Fruit fly (Drosophila melanogaster) whole organism, embryonic: ENCODE data around the gene CG42500.

ENCODE experiments used
- ATbp ChIP-seq: fragments of 200-800 bp; sonication (Bioruptor generic); optimal IDR thresholded peaks from 2 replicates; lab custom pipeline; 2017; ENCODE audit warnings: missing biosample characterization, mild to moderate bottlenecking, missing genetic modification characterization, missing genetic modification reagents
- Asciz ChIP-seq: fragments of 200-800 bp; sonication (Bioruptor generic); optimal IDR thresholded peaks from 2 replicates; lab custom pipeline; 2017; ENCODE audit warnings: missing biosample characterization, mild to moderate bottlenecking, missing genetic modification characterization, missing genetic modification reagents
- CG10274 ChIP-seq: fragments of 200-800 bp; sonication (Bioruptor generic); optimal IDR thresholded peaks from 3 replicates; lab custom pipeline; 2017; ENCODE audit warnings: missing biosample characterization, mild to moderate bottlenecking, missing genetic modification characterization
- CG10565 ChIP-seq: fragments of 200-800 bp; sonication (Bioruptor generic); optimal IDR thresholded peaks from 3 replicates; lab custom pipeline; 2016; ENCODE audit warnings: missing biosample characterization, mild to moderate bottlenecking, missing genetic modification characterization
- CG1233 ChIP-seq: fragments of 200-800 bp; sonication (Bioruptor generic); optimal IDR thresholded peaks from 4 replicates; lab custom pipeline; 2018; ENCODE audit warnings: missing biosample characterization, mild to moderate bottlenecking, missing genetic modification characterization
- CG13123 ChIP-seq: fragments of 200-800 bp; sonication (Bioruptor generic); optimal IDR thresholded peaks from 2 replicates; lab custom pipeline; 2016; ENCODE audit warnings: missing biosample characterization, missing genetic modification characterization
- CG14050 ChIP-seq: fragments of 200-800 bp; sonication (Bioruptor generic); IDR thresholded peaks from 3 replicates; pipeline ENCODE4 v1.3.6; 2022; ENCODE audit warnings: missing biosample characterization, missing genetic modification characterization
- CG15269 ChIP-seq: fragments of 200-800 bp; sonication (Bioruptor generic); optimal IDR thresholded peaks from 2 replicates; lab custom pipeline; 2018; ENCODE audit warnings: missing biosample characterization, mild to moderate bottlenecking, missing genetic modification characterization, moderate library complexity
- CG15479 ChIP-seq: fragments of 200-800 bp; sonication (Bioruptor generic); optimal IDR thresholded peaks from 3 replicates; lab custom pipeline; 2019; ENCODE audit warnings: missing biosample characterization, mild to moderate bottlenecking, missing genetic modification characterization, moderate library complexity
- CG1792 ChIP-seq: fragments of 200-800 bp; sonication (Bioruptor generic); optimal IDR thresholded peaks from 2 replicates; lab custom pipeline; 2016; ENCODE audit warnings: missing biosample characterization, missing genetic modification characterization
- CG18011 ChIP-seq: fragments of 200-800 bp; sonication (Bioruptor generic); optimal IDR thresholded peaks from 2 replicates; lab custom pipeline; 2017; ENCODE audit warnings: missing biosample characterization, missing genetic modification characterization, mild to moderate bottlenecking, moderate library complexity, missing genotype
- CG32767 ChIP-seq: fragments of 200-800 bp; sonication (Bioruptor generic); IDR thresholded peaks from 2 replicates; pipeline ENCODE4 v1.3.6; 2022; ENCODE audit warnings: missing biosample characterization, missing genetic modification characterization
- CG3995 ChIP-seq: fragments of 200-800 bp; sonication (Bioruptor generic); optimal IDR thresholded peaks from 3 replicates; lab custom pipeline; 2016; ENCODE audit warnings: missing biosample characterization, missing genetic modification characterization
- CG4707 ChIP-seq: fragments of 200-800 bp; sonication (Bioruptor generic); optimal IDR thresholded peaks from 2 replicates; lab custom pipeline; 2018; ENCODE audit warnings: missing biosample characterization, mild to moderate bottlenecking, missing genetic modification characterization, moderate library complexity
- CG6654 ChIP-seq: fragments of 200-800 bp; sonication (Bioruptor generic); optimal IDR thresholded peaks from 2 replicates; lab custom pipeline; 2017; ENCODE audit warnings: missing biosample characterization, mild to moderate bottlenecking, missing genetic modification characterization
- CG6765 ChIP-seq: fragments of 200-800 bp; sonication (Bioruptor generic); optimal IDR thresholded peaks from 3 replicates; lab custom pipeline; 2017; ENCODE audit warnings: missing biosample characterization, mild to moderate bottlenecking, missing genetic modification characterization
- Dfd ChIP-seq, 2 experiments: fragments of >200 bp; optimal IDR thresholded peaks; 2 replicates each; lab custom pipeline; 2017; ENCODE audit warnings: missing biosample characterization in 2 of 2, missing genetic modification characterization in 2 of 2
- Dll ChIP-seq: fragments of 200-800 bp; sonication (Bioruptor generic); IDR thresholded peaks from 4 replicates; pipeline ENCODE4 v1.3.6; 2022; ENCODE audit warnings: missing biosample characterization, missing genetic modification characterization; ENCODE audit not compliant: partially characterized antibody
- Hr78 ChIP-seq, 2 experiments: fragments of 200-800 bp in 1 of 2; fragments of >200 bp in 1 of 2; sonication (Bioruptor generic) in 1 of 2; optimal IDR thresholded peaks; 2 replicates each; lab custom pipeline; 2017 to 2019; ENCODE audit warnings: missing biosample characterization in 2 of 2, missing genetic modification characterization in 2 of 2, mild to moderate bottlenecking in 1 of 2, moderate library complexity in 1 of 2
- Hsf ChIP-seq: fragments of 200-800 bp; sonication (Bioruptor generic); optimal IDR thresholded peaks from 3 replicates; lab custom pipeline; 2016; ENCODE audit warnings: missing biosample characterization, missing genetic modification characterization
- Med ChIP-seq: fragments of 200-800 bp; sonication (Bioruptor generic); peaks from one replicate; lab custom pipeline; 2016; ENCODE audit warnings: missing biosample characterization, missing genetic modification characterization, mild to moderate bottlenecking, inconsistent platforms, moderate library complexity
- Neu2 ChIP-seq: fragments of 200-800 bp; sonication (Bioruptor generic); optimal IDR thresholded peaks from 3 replicates; lab custom pipeline; 2016; ENCODE audit warnings: missing biosample characterization, missing genetic modification characterization, borderline replicate concordance
- Sox102F ChIP-seq: fragments of 200-800 bp; sonication (Bioruptor generic); optimal IDR thresholded peaks from 2 replicates; lab custom pipeline; 2018; ENCODE audit warnings: missing biosample characterization, mild to moderate bottlenecking, missing genetic modification characterization, moderate library complexity
- Spps ChIP-seq: fragments of 200-800 bp; sonication (Bioruptor generic); optimal IDR thresholded peaks from 2 replicates; lab custom pipeline; 2018; ENCODE audit warnings: missing biosample characterization, mild to moderate bottlenecking, missing genetic modification characterization
- Stat92E ChIP-seq, 3 experiments: fragments of >200 bp in 2 of 3; fragments of 200-800 bp in 1 of 3; sonication (Bioruptor generic) in 1 of 3; optimal IDR thresholded peaks; 2 replicates each; lab custom pipeline; 2017 to 2019; ENCODE audit warnings: missing biosample characterization in 3 of 3, missing genetic modification characterization in 3 of 3, mild to moderate bottlenecking in 1 of 3, moderate library complexity in 1 of 3
- YL-1 ChIP-seq: fragments of 200-800 bp; sonication (Bioruptor generic); optimal IDR thresholded peaks from 3 replicates; lab custom pipeline; 2017; ENCODE audit warnings: missing biosample characterization, mild to moderate bottlenecking, missing genetic modification characterization
- al ChIP-seq: fragments of 200-800 bp; sonication (Bioruptor generic); IDR thresholded peaks from 2 replicates; pipeline ENCODE4 v1.3.6; 2022; ENCODE audit warnings: missing biosample characterization, missing genetic modification characterization
- bab2 ChIP-seq: fragments of 200-800 bp; sonication (Bioruptor generic); optimal IDR thresholded peaks from 2 replicates; lab custom pipeline; 2016; ENCODE audit warnings: missing biosample characterization, missing genetic modification characterization
- bsh ChIP-seq, 2 experiments: fragments of 200-800 bp; sonication (Bioruptor generic); optimal IDR thresholded peaks; 2 replicates each; lab custom pipeline; 2017 to 2018; ENCODE audit warnings: mild to moderate bottlenecking in 2 of 2, missing biosample characterization in 2 of 2, missing genetic modification characterization in 2 of 2, moderate library complexity in 1 of 2
- corto ChIP-seq: fragments of 200-800 bp; sonication (Bioruptor generic); optimal IDR thresholded peaks from 2 replicates; lab custom pipeline; 2016; ENCODE audit warnings: missing biosample characterization, mild to moderate bottlenecking, missing genetic modification characterization, moderate library complexity
- dati ChIP-seq: fragments of 200-800 bp; sonication (Bioruptor generic); IDR thresholded peaks from 2 replicates; pipeline ENCODE4 v1.3.6; 2022; ENCODE audit warnings: missing biosample characterization, missing genetic modification characterization
- disco-r ChIP-seq: fragments of 200-800 bp; sonication (Bioruptor generic); optimal IDR thresholded peaks from 2 replicates; lab custom pipeline; 2016; ENCODE audit warnings: missing biosample characterization, missing genetic modification characterization
- dmrt99B ChIP-seq: fragments of 200-800 bp; sonication (Bioruptor generic); optimal IDR thresholded peaks from 2 replicates; lab custom pipeline; 2018; ENCODE audit warnings: missing biosample characterization, mild to moderate bottlenecking, missing genetic modification characterization, moderate library complexity
- gem ChIP-seq: fragments of 200-800 bp; sonication (Bioruptor generic); optimal IDR thresholded peaks from 2 replicates; lab custom pipeline; 2019; ENCODE audit warnings: missing biosample characterization, mild to moderate bottlenecking, missing genetic modification characterization, moderate library complexity
- grn ChIP-seq: fragments of 200-800 bp; sonication (Bioruptor generic); optimal IDR thresholded peaks from 3 replicates; lab custom pipeline; 2017; ENCODE audit warnings: missing biosample characterization, missing genetic modification characterization
- hb ChIP-seq: fragments of 200-800 bp; sonication (Bioruptor generic); IDR thresholded peaks from 3 replicates; pipeline ENCODE4 v1.3.6; 2022; ENCODE audit warnings: missing biosample characterization, missing genetic modification characterization; ENCODE audit not compliant: partially characterized antibody
- hkb ChIP-seq, 2 experiments: fragments of 200-800 bp in 1 of 2; fragments of >200 bp in 1 of 2; sonication (Bioruptor generic) in 1 of 2; IDR thresholded peaks in 1 of 2; optimal IDR thresholded peaks in 1 of 2; 2 replicates each; pipeline versions ENCODE4 v1.3.6 to Lab custom; 2017 to 2022; ENCODE audit warnings: missing biosample characterization in 1 of 2, missing genetic modification characterization in 1 of 2
- jing ChIP-seq: fragments of 200-800 bp; sonication (Bioruptor generic); optimal IDR thresholded peaks from 2 replicates; lab custom pipeline; 2018; ENCODE audit warnings: missing biosample characterization, mild to moderate bottlenecking, missing genetic modification characterization
- lab ChIP-seq: fragments of 200-800 bp; sonication (Bioruptor generic); optimal IDR thresholded peaks from 3 replicates; lab custom pipeline; 2017; ENCODE audit warnings: missing biosample characterization, missing genetic modification characterization, mild to moderate bottlenecking, moderate library complexity, missing genetic modification reagents
- pfk ChIP-seq: fragments of 200-800 bp; sonication (Bioruptor generic); optimal IDR thresholded peaks from 2 replicates; lab custom pipeline; 2018; ENCODE audit warnings: missing biosample characterization, mild to moderate bottlenecking, missing genetic modification characterization, moderate library complexity
- pum ChIP-seq: fragments of 200-800 bp; sonication (Bioruptor generic); optimal IDR thresholded peaks from 2 replicates; lab custom pipeline; 2016; ENCODE audit warnings: missing biosample characterization, missing genetic modification characterization
- sens ChIP-seq: fragments of 200-800 bp; sonication (Bioruptor generic); peaks from one replicate; lab custom pipeline; 2016; ENCODE audit warnings: missing biosample characterization, missing genetic modification characterization
- seq ChIP-seq: fragments of 200-800 bp; sonication (Bioruptor generic); IDR thresholded peaks from 2 replicates; pipeline ENCODE4 v1.3.6; 2022; ENCODE audit warnings: missing biosample characterization, missing genetic modification characterization
- shn ChIP-seq: fragments of 200-800 bp; sonication (Bioruptor generic); optimal IDR thresholded peaks from 3 replicates; lab custom pipeline; 2016; ENCODE audit warnings: missing biosample characterization, missing genetic modification characterization
- sr ChIP-seq: fragments of 200-800 bp; sonication (Bioruptor generic); IDR thresholded peaks from 3 replicates; pipeline ENCODE4 v1.3.6; 2022; ENCODE audit warnings: missing biosample characterization, missing genetic modification characterization
- stwl ChIP-seq: fragments of 200-800 bp; sonication (Bioruptor generic); optimal IDR thresholded peaks from 3 replicates; lab custom pipeline; 2018; ENCODE audit warnings: missing biosample characterization, mild to moderate bottlenecking, missing genetic modification characterization, moderate library complexity
- tap ChIP-seq: fragments of 200-800 bp; optimal IDR thresholded peaks from 3 replicates; lab custom pipeline; 2019; ENCODE audit warnings: missing biosample characterization, mild to moderate bottlenecking, missing genetic modification characterization, moderate library complexity

Gene CG42500

dm6 chr3R:14118350-14118749, 34.1 kb downstream of the CG42500 start, which contains the start of gene Kif19A:
TSS of gene Kif19A (minus strand) at chr3R:14118450.
- TF ChIP-seq CG13123 (GFP tag; lab: Kevin White, UChicago) (no peak), Med (GFP tag; lab: Kevin White, UChicago) (peak; percentile 19)

dm6 chr3R:14116088-14116487, 36.4 kb downstream of the CG42500 start:
- TF ChIP-seq Hsf (no peak), Med (GFP tag; lab: Kevin White, UChicago) (peak; percentile 57), pfk (no peak), Hr78 (GFP tag; optimal IDR thresholded peaks at IDR 0.05; lab: Kevin White, UChicago) (peak in 1 of 2 experiments; percentile 18), CG4707 (GFP tag; lab: Kevin White, UChicago) (peak; percentile 2), CG1792 (GFP tag; lab: Kevin White, UChicago) (no peak), lab (peak; percentile 24), Neu2 (no peak), CG32767 (GFP tag; lab: Robert Waterston, UW) (no peak), Asciz (GFP tag; lab: Kevin White, UChicago) (peak; percentile 42), Dll (no peak), CG10565 (GFP tag; lab: Kevin White, UChicago) (no peak), Stat92E (GFP tag; optimal IDR thresholded peaks at IDR 0.05; lab: Kevin White, UChicago) (no peak), CG15479 (GFP tag; lab: Kevin White, UChicago) (no peak), CG6654 (no peak), CG1233 (GFP tag; lab: Kevin White, UChicago) (no peak), Sox102F (GFP tag; lab: Kevin White, UChicago) (peak; percentile 24), hb (no peak), stwl (tag; lab: Kevin White, UChicago) (no peak), dmrt99B (peak; percentile 21), Spps (no peak), CG15269 (tag; lab: Kevin White, UChicago) (no peak), CG10274 (GFP tag; lab: Kevin White, UChicago) (no peak), hkb (optimal IDR thresholded peaks at IDR 0.05; lab: Kevin White, UChicago) (no peak), hkb (GFP tag; IDR thresholded peaks at IDR 0.05; lab: Robert Waterston, UW) (0 out of 2 replicates have a peak, but pooled peaks have one; percentile 18), CG3995 (GFP tag; lab: Kevin White, UChicago) (no peak), disco-r (no peak), dati (GFP tag; lab: Robert Waterston, UW) (no peak), gem (tag; lab: Kevin White, UChicago) (no peak), jing (GFP tag; lab: Kevin White, UChicago) (no peak), pum (GFP tag; lab: Kevin White, UChicago) (no peak), shn (no peak), ATbp (GFP tag; lab: Kevin White, UChicago) (peak; percentile 44), grn (no peak), bab2 (GFP tag; lab: Kevin White, UChicago) (peak; percentile 10), sens (GFP tag; lab: Kevin White, UChicago) (peak; percentile 80), CG6765 (GFP tag; lab: Kevin White, UChicago) (no peak), CG14050 (GFP tag; lab: Robert Waterston, UW) (no peak), corto (GFP tag; lab: Kevin White, UChicago) (no peak), tap (tag; lab: Kevin White, UChicago) (peak; percentile 36), seq (GFP tag; lab: Robert Waterston, UW) (no peak), sr (GFP tag; lab: Robert Waterston, UW) (no peak), bsh (GFP tag; optimal IDR thresholded peaks at IDR 0.05; lab: Kevin White, UChicago) (peak in 1 of 2 experiments; percentile 3), al (GFP tag; lab: Robert Waterston, UW) (no peak), CG18011 (GFP tag; lab: Kevin White, UChicago) (no peak), YL-1 (GFP tag; lab: Kevin White, UChicago) (no peak), Dfd (GFP tag; optimal IDR thresholded peaks at IDR 0.05; lab: Kevin White, UChicago) (no peak)
